Fruit fly (Drosophila melanogaster) whole organism, embryonic: ENCODE measurements around the gene CG14269.

Source experiments
- B-H1 ChIP-seq: fragments of 200-800 bp; sonication (Bioruptor generic); IDR thresholded peaks from 3 replicates; pipeline ENCODE4 v1.3.6; 2022; ENCODE audit warnings: missing biosample characterization, missing genetic modification characterization
- Blimp-1 ChIP-seq: fragments of 200-800 bp; sonication (Bioruptor generic); optimal IDR thresholded peaks from 3 replicates; lab custom pipeline; 2018; ENCODE audit warnings: missing biosample characterization, missing genetic modification characterization, mild to moderate bottlenecking, moderate library complexity, missing genetic modification reagents
- CG10654 ChIP-seq: fragments of 200-800 bp; sonication (Bioruptor generic); optimal IDR thresholded peaks from 2 replicates; lab custom pipeline; 2016; ENCODE audit warnings: missing biosample characterization, missing genetic modification characterization
- CG11504 ChIP-seq: fragments of 200-800 bp; sonication (Bioruptor generic); optimal IDR thresholded peaks from 3 replicates; lab custom pipeline; 2019; ENCODE audit warnings: missing biosample characterization, mild to moderate bottlenecking, missing genetic modification characterization, moderate library complexity
- CG11696 ChIP-seq: fragments of 200-800 bp; sonication (Bioruptor generic); IDR thresholded peaks from 2 replicates; pipeline ENCODE4 v1.3.6; 2022; ENCODE audit warnings: missing biosample characterization, missing genetic modification characterization
- CG12299 ChIP-seq: fragments of 200-800 bp; sonication (Bioruptor generic); optimal IDR thresholded peaks from 2 replicates; lab custom pipeline; 2018; ENCODE audit warnings: missing biosample characterization, mild to moderate bottlenecking, missing genetic modification characterization
- CG13287 ChIP-seq: fragments of 200-800 bp; sonication (Bioruptor generic); IDR thresholded peaks from 2 replicates; pipeline ENCODE4 v1.3.6; 2022; ENCODE audit warnings: missing biosample characterization, missing genetic modification characterization; ENCODE audit not compliant: partially characterized antibody
- CG15696 ChIP-seq: fragments of 200-800 bp; sonication (Bioruptor generic); optimal IDR thresholded peaks from 2 replicates; lab custom pipeline; 2019; ENCODE audit warnings: missing biosample characterization, mild to moderate bottlenecking, missing genetic modification characterization, moderate library complexity
- CG17359 ChIP-seq: fragments of 200-800 bp; sonication (Bioruptor generic); optimal IDR thresholded peaks from 3 replicates; lab custom pipeline; 2018; ENCODE audit warnings: missing biosample characterization, mild to moderate bottlenecking, missing genetic modification characterization, moderate library complexity
- CG2678 ChIP-seq: fragments of 200-800 bp; sonication (Bioruptor generic); optimal IDR thresholded peaks from 3 replicates; lab custom pipeline; 2019; ENCODE audit warnings: missing biosample characterization, mild to moderate bottlenecking, missing genetic modification characterization, moderate library complexity
- CG3163 ChIP-seq: fragments of 200-800 bp; sonication (Bioruptor generic); optimal IDR thresholded peaks from 3 replicates; lab custom pipeline; 2016; ENCODE audit warnings: missing biosample characterization, missing genetic modification characterization
- CG34224 ChIP-seq: fragments of 200-800 bp; sonication (Bioruptor generic); IDR thresholded peaks from 3 replicates; pipeline ENCODE4 v1.3.6; 2022; ENCODE audit warnings: missing biosample characterization, missing genetic modification characterization; ENCODE audit not compliant: partially characterized antibody
- CG43689 ChIP-seq: fragments of 200-800 bp; sonication (Bioruptor generic); IDR thresholded peaks from 2 replicates; pipeline ENCODE4 v1.3.6; 2022; ENCODE audit warnings: missing biosample characterization, missing genetic modification characterization
- CG4424 ChIP-seq: fragments of 200-800 bp; sonication (Bioruptor generic); optimal IDR thresholded peaks from 3 replicates; lab custom pipeline; 2016; ENCODE audit warnings: missing biosample characterization, missing genetic modification characterization
- CG6272 ChIP-seq: fragments of 200-800 bp; sonication (Bioruptor generic); IDR thresholded peaks from 2 replicates; pipeline ENCODE4 v1.3.6; 2022; ENCODE audit warnings: missing biosample characterization, missing genetic modification characterization
- CG8359 ChIP-seq: fragments of 200-800 bp; sonication (Bioruptor generic); optimal IDR thresholded peaks from 2 replicates; lab custom pipeline; 2017; ENCODE audit warnings: missing biosample characterization, mild to moderate bottlenecking, missing genetic modification characterization, borderline replicate concordance
- CG8478 ChIP-seq: fragments of >200 bp; optimal IDR thresholded peaks from 2 replicates; lab custom pipeline; 2018
- Doc2 ChIP-seq: fragments of 200-800 bp; sonication (Bioruptor generic); IDR thresholded peaks from 2 replicates; pipeline ENCODE4 v1.3.6; 2022; ENCODE audit warnings: missing biosample characterization, missing genetic modification characterization
- Drgx ChIP-seq: fragments of 200-800 bp; sonication (Bioruptor generic); IDR thresholded peaks from 2 replicates; pipeline ENCODE4 v1.3.6; 2022; ENCODE audit warnings: missing biosample characterization, missing genetic modification characterization
- Ets65A ChIP-seq: fragments of 200-800 bp; sonication (Bioruptor generic); peaks from one replicate; lab custom pipeline; 2016; ENCODE audit warnings: missing biosample characterization, missing genetic modification characterization
- Lhr ChIP-seq: fragments of 200-800 bp; sonication (Bioruptor generic); optimal IDR thresholded peaks from 3 replicates; lab custom pipeline; 2017; ENCODE audit warnings: mild to moderate bottlenecking, missing biosample characterization, missing genetic modification reagents, missing genetic modification characterization
- NFAT ChIP-seq: fragments of 200-800 bp; sonication (Bioruptor generic); IDR thresholded peaks from 2 replicates; pipeline ENCODE4 v1.3.6; 2022; ENCODE audit warnings: missing biosample characterization, missing genetic modification characterization
- Opbp ChIP-seq: fragments of 200-800 bp; sonication (Bioruptor generic); IDR thresholded peaks from 3 replicates; pipeline ENCODE4 v1.3.6; 2022; ENCODE audit warnings: missing biosample characterization, missing genetic modification characterization; ENCODE audit not compliant: partially characterized antibody
- PHDP ChIP-seq: fragments of 200-800 bp; sonication (Bioruptor generic); optimal IDR thresholded peaks from 3 replicates; lab custom pipeline; 2018; ENCODE audit warnings: missing biosample characterization, mild to moderate bottlenecking, missing genetic modification characterization, moderate library complexity
- Trl ChIP-seq, 3 experiments: fragments of >200 bp in 2 of 3; fragments of 200-800 bp in 1 of 3; sonication (Bioruptor generic) in 1 of 3; optimal IDR thresholded peaks; 2 replicates in 1 of 3; 3 replicates in 2 of 3; lab custom pipeline; 2016 to 2017; ENCODE audit warnings: missing biosample characterization in 1 of 3, missing genetic modification characterization in 1 of 3
- Vsx1 ChIP-seq: fragments of 200-800 bp; sonication (Bioruptor generic); optimal IDR thresholded peaks from 2 replicates; lab custom pipeline; 2017; ENCODE audit warnings: missing biosample characterization, mild to moderate bottlenecking, missing genetic modification characterization, missing genetic modification reagents
- ci ChIP-seq: fragments of 200-800 bp; sonication (Bioruptor generic); IDR thresholded peaks from 3 replicates; pipeline ENCODE4 v1.3.6; 2022; ENCODE audit warnings: missing biosample characterization, missing genetic modification characterization
- dmrt99B ChIP-seq: fragments of 200-800 bp; sonication (Bioruptor generic); optimal IDR thresholded peaks from 2 replicates; lab custom pipeline; 2018; ENCODE audit warnings: missing biosample characterization, mild to moderate bottlenecking, missing genetic modification characterization, moderate library complexity
- eyg ChIP-seq: fragments of 200-800 bp; sonication (Bioruptor generic); optimal IDR thresholded peaks from 3 replicates; lab custom pipeline; 2016; ENCODE audit warnings: missing biosample characterization, missing genetic modification characterization
- fd96Cb ChIP-seq: fragments of 200-800 bp; sonication (Bioruptor generic); optimal IDR thresholded peaks from 2 replicates; lab custom pipeline; 2018; ENCODE audit warnings: missing biosample characterization, mild to moderate bottlenecking, missing genetic modification characterization, moderate library complexity
- mirr ChIP-seq: fragments of 200-800 bp; sonication (Bioruptor generic); optimal IDR thresholded peaks from 3 replicates; lab custom pipeline; 2018; ENCODE audit warnings: missing biosample characterization, mild to moderate bottlenecking, missing genetic modification characterization
- otp ChIP-seq: fragments of 200-800 bp; sonication (Bioruptor generic); IDR thresholded peaks from 3 replicates; pipeline ENCODE4, ENCODE4 v1.3.6; 2022; ENCODE audit warnings: missing biosample characterization, missing genetic modification characterization
- pb ChIP-seq: fragments of 200-800 bp; sonication (Bioruptor generic); optimal IDR thresholded peaks from 3 replicates; lab custom pipeline; 2016; ENCODE audit warnings: missing biosample characterization, missing genetic modification characterization
- pfk ChIP-seq: fragments of 200-800 bp; sonication (Bioruptor generic); optimal IDR thresholded peaks from 2 replicates; lab custom pipeline; 2018; ENCODE audit warnings: missing biosample characterization, mild to moderate bottlenecking, missing genetic modification characterization, moderate library complexity
- psq ChIP-seq: fragments of 200-800 bp; sonication (Bioruptor generic); optimal IDR thresholded peaks from 2 replicates; lab custom pipeline; 2017; ENCODE audit warnings: missing biosample characterization, missing genetic modification characterization
- pum ChIP-seq: fragments of 200-800 bp; sonication (Bioruptor generic); optimal IDR thresholded peaks from 2 replicates; lab custom pipeline; 2016; ENCODE audit warnings: missing biosample characterization, missing genetic modification characterization
- sd ChIP-seq: fragments of 200-800 bp; sonication (Bioruptor generic); optimal IDR thresholded peaks from 3 replicates; lab custom pipeline; 2018; ENCODE audit warnings: missing biosample characterization, mild to moderate bottlenecking, missing genetic modification characterization, moderate library complexity
- sens ChIP-seq: fragments of 200-800 bp; sonication (Bioruptor generic); peaks from one replicate; lab custom pipeline; 2016; ENCODE audit warnings: missing biosample characterization, missing genetic modification characterization
- shn ChIP-seq: fragments of 200-800 bp; sonication (Bioruptor generic); optimal IDR thresholded peaks from 3 replicates; lab custom pipeline; 2016; ENCODE audit warnings: missing biosample characterization, missing genetic modification characterization
- sima ChIP-seq: fragments of 200-800 bp; sonication (Bioruptor generic); optimal IDR thresholded peaks from 2 replicates; lab custom pipeline; 2016; ENCODE audit warnings: missing biosample characterization, missing genetic modification characterization
- sisA ChIP-seq: fragments of 200-800 bp; sonication (Bioruptor generic); IDR thresholded peaks from 2 replicates; pipeline ENCODE4 v1.3.6; 2022; ENCODE audit warnings: missing biosample characterization, missing genetic modification characterization
- sqz ChIP-seq: fragments of 200-800 bp; sonication (Bioruptor generic); optimal IDR thresholded peaks from 3 replicates; lab custom pipeline; 2018; ENCODE audit warnings: missing biosample characterization, mild to moderate bottlenecking, missing genetic modification characterization
- stwl ChIP-seq: fragments of 200-800 bp; sonication (Bioruptor generic); optimal IDR thresholded peaks from 3 replicates; lab custom pipeline; 2018; ENCODE audit warnings: missing biosample characterization, mild to moderate bottlenecking, missing genetic modification characterization, moderate library complexity
- tin ChIP-seq: fragments of 200-800 bp; sonication (Bioruptor generic); optimal IDR thresholded peaks from 3 replicates; lab custom pipeline; 2016; ENCODE audit warnings: missing biosample characterization, missing genetic modification characterization
- wek ChIP-seq: fragments of 200-800 bp; sonication (Bioruptor generic); optimal IDR thresholded peaks from 3 replicates; lab custom pipeline; 2018; ENCODE audit warnings: missing biosample characterization, mild to moderate bottlenecking, missing genetic modification characterization, moderate library complexity
- z ChIP-seq: fragments of 200-800 bp; sonication (Bioruptor generic); IDR thresholded peaks from 3 replicates; pipeline ENCODE4 v1.3.6; 2022; ENCODE audit warnings: missing biosample characterization, missing genetic modification characterization
- zfh1 ChIP-seq: fragments of 200-800 bp; sonication (Bioruptor generic); IDR thresholded peaks from 3 replicates; pipeline ENCODE4 v1.3.6; 2022; ENCODE audit warnings: missing biosample characterization, missing genetic modification characterization

CG14269 gene

DNA sequence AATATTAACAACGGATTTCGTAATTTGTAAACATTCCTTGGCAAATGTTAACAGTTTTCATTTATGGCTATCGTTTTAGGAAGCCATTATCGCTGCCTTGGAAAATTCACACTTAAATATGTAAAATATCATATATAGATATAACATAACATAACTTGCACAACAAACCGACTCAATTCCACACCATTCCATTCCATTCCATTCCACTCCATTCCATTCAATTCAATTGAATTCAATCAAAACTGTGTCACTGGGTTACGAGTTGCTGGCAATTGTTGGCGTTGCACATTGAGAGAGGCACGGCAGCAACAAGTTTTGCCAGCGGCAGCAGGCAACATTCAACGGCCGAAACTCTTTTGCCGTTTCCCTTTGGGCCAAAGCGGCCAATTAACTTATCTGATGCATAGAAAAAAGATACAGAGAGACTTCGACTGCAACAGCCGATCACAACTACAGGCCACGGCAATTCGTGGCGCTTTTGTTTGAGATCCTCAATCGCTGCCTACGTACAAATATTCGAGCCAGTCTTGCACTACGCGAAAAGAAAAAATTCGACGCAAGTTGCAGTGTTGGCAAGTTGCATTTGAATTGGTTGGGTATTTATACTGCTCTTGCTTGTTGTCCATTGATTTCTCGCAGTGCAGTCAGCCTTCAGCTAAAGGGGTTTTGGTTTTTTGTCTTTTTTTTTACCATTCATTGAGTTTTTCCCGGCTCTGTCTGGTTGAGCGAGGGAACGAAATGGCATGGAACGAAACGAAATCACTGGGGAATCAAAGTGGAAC, 17.6 kb upstream of the CG14269 start (continued):
- TF ChIP-seq ci (GFP tag; lab: Robert Waterston, UW): 0 out of 3 replicates have a peak, but pooled peaks have one; percentile 20
- no peak for TF ChIP-seq wek (GFP tag; lab: Kevin White, UChicago)
- TF ChIP-seq shn (GFP tag; lab: Kevin White, UChicago): no peak
- TF ChIP-seq pfk (GFP tag; lab: Kevin White, UChicago): peak; percentile 58
- TF ChIP-seq CG17359: peak; percentile 1
- TF ChIP-seq z: 0 out of 3 replicates have a peak, but pooled peaks have one; percentile 19
- no peak for TF ChIP-seq CG8478 (lab: Kevin White, UChicago)
- TF ChIP-seq CG11696 (GFP tag; lab: Robert Waterston, UW): peak; percentile 34; the same call in 1 of the 2 replicates
- peak; percentile 68 for TF ChIP-seq Drgx (GFP tag; lab: Robert Waterston, UW)
- no peak for TF ChIP-seq sima (GFP tag; lab: Kevin White, UChicago)
- TF ChIP-seq mirr (GFP tag; lab: Kevin White, UChicago): no peak
- TF ChIP-seq sqz (GFP tag; lab: Kevin White, UChicago): peak; percentile 21
- peak; percentile 41 for TF ChIP-seq stwl
- no peak for TF ChIP-seq CG6272 (GFP tag; lab: Robert Waterston, UW)
- no peak for TF ChIP-seq CG4424 (GFP tag; lab: Kevin White, UChicago)
- no peak for TF ChIP-seq Lhr
- TF ChIP-seq eyg (GFP tag; lab: Kevin White, UChicago): no peak
- 0 out of 3 replicates have a peak, but pooled peaks have one; percentile 14 for TF ChIP-seq zfh1 (GFP tag; lab: Robert Waterston, UW)
- peak; percentile 28 for TF ChIP-seq dmrt99B
- TF ChIP-seq sisA: 0 out of 2 replicates have a peak, but pooled peaks have one; percentile 15
- TF ChIP-seq CG43689: 0 out of 2 replicates have a peak, but pooled peaks have one; percentile 5
- TF ChIP-seq CG11504 (tag; lab: Kevin White, UChicago): peak; percentile 34
- peak; percentile 57 for TF ChIP-seq Ets65A (GFP tag; lab: Kevin White, UChicago)

DNA sequence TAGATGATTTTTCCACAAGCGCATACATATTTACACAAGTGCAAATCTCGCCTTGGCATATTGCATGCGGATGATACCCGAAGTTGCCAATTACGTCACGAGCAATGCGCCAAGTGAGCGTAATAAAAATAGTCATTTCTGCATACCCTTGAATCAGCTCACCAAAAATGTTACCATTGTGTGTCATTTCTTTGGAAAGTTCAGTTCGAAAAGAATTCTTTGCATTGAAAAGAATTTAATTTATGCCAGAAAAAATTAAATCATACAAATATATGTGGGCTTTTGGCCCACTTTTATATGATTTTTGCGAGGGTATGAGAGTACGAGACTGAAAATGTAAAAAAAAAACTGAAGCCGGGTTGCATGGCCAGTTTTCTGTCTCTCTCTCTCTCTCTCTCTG, 16.3 kb upstream of the CG14269 start:
- TF ChIP-seq Trl (optimal IDR thresholded peaks at IDR 0.05; lab: Kevin White, UChicago) (peak in 1 of 2 experiments; percentile 11), Trl (GFP tag; optimal IDR thresholded peaks at IDR 0.05; lab: Kevin White, UChicago) (no peak), Opbp (GFP tag; lab: Robert Waterston, UW) (no peak), CG2678 (no peak), Doc2 (GFP tag; lab: Robert Waterston, UW) (no peak), pb (GFP tag; lab: Kevin White, UChicago) (no peak), sens (peak; percentile 45), B-H1 (no peak), Drgx (GFP tag; lab: Robert Waterston, UW) (peak; percentile 52; the same call in 1 of the 2 replicates)

DNA sequence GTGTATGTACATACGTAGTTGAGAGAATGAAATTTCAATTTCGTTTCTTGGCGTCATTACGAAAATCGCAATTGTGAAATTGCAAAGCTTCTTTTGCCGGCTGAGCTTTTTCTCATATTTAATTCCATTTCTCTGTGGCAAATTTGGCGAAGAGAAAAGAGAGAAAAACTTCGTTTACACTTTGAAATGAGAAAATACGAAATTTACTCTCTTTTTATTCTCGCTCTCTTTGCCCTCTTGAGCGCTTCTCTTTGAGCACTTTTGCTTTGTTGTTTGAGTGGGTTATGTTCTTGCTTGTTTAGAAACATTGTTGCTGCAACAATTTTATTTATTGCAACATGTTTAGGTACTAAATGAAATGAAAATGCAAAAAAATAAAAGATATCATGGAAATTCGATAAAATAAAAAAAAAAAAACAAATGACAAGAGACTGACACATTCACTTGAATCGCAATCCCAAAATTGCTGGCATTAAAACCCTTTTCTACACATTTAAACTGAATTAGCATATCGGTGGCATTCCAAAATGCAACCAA, 15.7 kb upstream of the CG14269 start:
- TF ChIP-seq CG12299 (tag; lab: Kevin White, UChicago) (no peak), CG13287 (GFP tag; lab: Robert Waterston, UW) (0 out of 2 replicates have a peak, but pooled peaks have one; percentile 22), CG3163 (peak; percentile 90), CG10654 (GFP tag; lab: Kevin White, UChicago) (no peak), psq (no peak), pum (GFP tag; lab: Kevin White, UChicago) (no peak), fd96Cb (tag; lab: Kevin White, UChicago) (no peak), sd (tag; lab: Kevin White, UChicago) (peak; percentile 14), CG15696 (tag; lab: Kevin White, UChicago) (no peak), otp (GFP tag; lab: Robert Waterston, UW) (no peak), Vsx1 (GFP tag; lab: Kevin White, UChicago) (no peak), CG34224 (peak; percentile 60), NFAT (GFP tag; lab: Robert Waterston, UW) (no peak), CG11504 (tag; lab: Kevin White, UChicago) (peak; percentile 98), Blimp-1 (no peak), PHDP (tag; lab: Kevin White, UChicago) (no peak), CG8359 (GFP tag; lab: Kevin White, UChicago) (no peak), tin (no peak), sqz (GFP tag; lab: Kevin White, UChicago) (peak; percentile 38)
